Worm (Caenorhabditis elegans): ENCODE data around the gene Y58A7A.2.

Y58A7A.2 gene

ce11 chrV:5104934-5105333, 33.0 kb upstream of the Y58A7A.2 start, which contains the start of gene srab-2:
srab-2 (minus strand) TSS chrV:5105034.
- no peak for TF ChIP-seq fos-1 (tag; optimal IDR thresholded peaks at IDR 0.05)
- no peak for TF ChIP-seq nhr-237 (tag; optimal IDR thresholded peaks at IDR 0.05)
- no peak for TF ChIP-seq nhr-129 (tag; optimal IDR thresholded peaks at IDR 0.05)
- TF ChIP-seq nhr-6 (tag; optimal IDR thresholded peaks at IDR 0.05) = no peak
- no peak for TF ChIP-seq crh-2 (tag; optimal IDR thresholded peaks at IDR 0.05)
- no peak for TF ChIP-seq ceh-82 (tag; optimal IDR thresholded peaks at IDR 0.05)
- TF ChIP-seq zag-1 (tag; optimal IDR thresholded peaks at IDR 0.05) = no peak
- TF ChIP-seq elt-1 (tag; optimal IDR thresholded peaks at IDR 0.05) = no peak
- TF ChIP-seq nhr-23 (tag; optimal IDR thresholded peaks at IDR 0.05) = no peak
- no peak for TF ChIP-seq alr-1 (tag; optimal IDR thresholded peaks at IDR 0.05)
- TF ChIP-seq nhr-10 (tag; optimal IDR thresholded peaks at IDR 0.05) = no peak
- TF ChIP-seq egl-27 (tag; optimal IDR thresholded peaks at IDR 0.05) = no peak
- TF ChIP-seq mab-5 (tag; optimal IDR thresholded peaks at IDR 0.05) = no peak
- no peak for TF ChIP-seq unc-62 (GFP tag; optimal IDR thresholded peaks at IDR 0.05)

- TF ChIP-seq nhr-129 (tag; optimal IDR thresholded peaks at IDR 0.05) = no peak
- no peak for TF ChIP-seq nhr-12 (tag; optimal IDR thresholded peaks at IDR 0.05)
- no peak for TF ChIP-seq ztf-11 (tag; optimal IDR thresholded peaks at IDR 0.05)
- TF ChIP-seq C34F6.9 (tag; optimal IDR thresholded peaks at IDR 0.05) = no peak
- no peak for TF ChIP-seq ama-1 (optimal IDR thresholded peaks at IDR 0.05)
- TF ChIP-seq mdl-1 (tag; optimal IDR thresholded peaks at IDR 0.05) = no peak
- TF ChIP-seq unc-39 (tag; optimal IDR thresholded peaks at IDR 0.05) = no peak
- no peak for TF ChIP-seq F13H6.1 (tag; optimal IDR thresholded peaks at IDR 0.05)
- TF ChIP-seq peb-1 (tag; optimal IDR thresholded peaks at IDR 0.05) = no peak
- no peak for TF ChIP-seq fos-1 (tag; optimal IDR thresholded peaks at IDR 0.05)
- no peak for TF ChIP-seq ceh-16 (tag; optimal IDR thresholded peaks at IDR 0.05)
- no peak for TF ChIP-seq nhr-237 (tag; optimal IDR thresholded peaks at IDR 0.05)
- no peak for TF ChIP-seq Y55F3AM.14 (GFP tag; optimal IDR thresholded peaks at IDR 0.05)
- TF ChIP-seq mab-5 (tag; optimal IDR thresholded peaks at IDR 0.05) = no peak
- TF ChIP-seq ztf-1 (GFP tag; conservative IDR thresholded peaks at IDR 0.05) = no peak
- no peak for TF ChIP-seq egl-27 (tag; optimal IDR thresholded peaks at IDR 0.05)
- no peak for TF ChIP-seq dmd-4 (tag; optimal IDR thresholded peaks at IDR 0.05)
- TF ChIP-seq lin-39 (tag; optimal IDR thresholded peaks at IDR 0.05) = no peak
These were observed 30.0 kb upstream of the Y58A7A.2 start, which contains the start of gene srab-1 for ce11 chrV:5102017-5102416. srab-1 (minus strand) TSS chrV:5102117.

- no peak for TF ChIP-seq Y55F3AM.14 (GFP tag; optimal IDR thresholded peaks at IDR 0.05)
- TF ChIP-seq R02D3.7 (tag; optimal IDR thresholded peaks at IDR 0.05) = no peak
- TF ChIP-seq crh-2 (tag; optimal IDR thresholded peaks at IDR 0.05) = no peak
- TF ChIP-seq ztf-4 (tag; optimal IDR thresholded peaks at IDR 0.05) = no peak
- no peak for TF ChIP-seq unc-62 (GFP tag; optimal IDR thresholded peaks at IDR 0.05)
- no peak for TF ChIP-seq C34F6.9 (tag; optimal IDR thresholded peaks at IDR 0.05)
- no peak for TF ChIP-seq ama-1 (optimal IDR thresholded peaks at IDR 0.05)
- TF ChIP-seq nhr-10 (tag; optimal IDR thresholded peaks at IDR 0.05) = no peak
- TF ChIP-seq sem-4 (tag; optimal IDR thresholded peaks at IDR 0.05) = no peak
- no peak for TF ChIP-seq nhr-21 (tag; optimal IDR thresholded peaks at IDR 0.05)
- TF ChIP-seq ztf-1 (GFP tag; conservative IDR thresholded peaks at IDR 0.05) = no peak
- no peak for TF ChIP-seq nhr-129 (tag; optimal IDR thresholded peaks at IDR 0.05)
- TF ChIP-seq fos-1 (tag; optimal IDR thresholded peaks at IDR 0.05) = no peak
- no peak for TF ChIP-seq nhr-6 (tag; optimal IDR thresholded peaks at IDR 0.05)
- no peak for TF ChIP-seq gmeb-1 (tag; optimal IDR thresholded peaks at IDR 0.05)
- no peak for TF ChIP-seq mbf-1 (tag; optimal IDR thresholded peaks at IDR 0.05)
- no peak for TF ChIP-seq lsy-2 (tag; optimal IDR thresholded peaks at IDR 0.05)
- no peak for TF ChIP-seq mdl-1 (tag; optimal IDR thresholded peaks at IDR 0.05)
- no peak for TF ChIP-seq lin-39 (tag; optimal IDR thresholded peaks at IDR 0.05)
These were observed 26.9 kb upstream of the Y58A7A.2 start, which contains the start of gene unc-46 for ce11 chrV:5098925-5099324. unc-46 (minus strand) TSS chrV:5099025.

- no peak for TF ChIP-seq ztf-1 (GFP tag; conservative IDR thresholded peaks at IDR 0.05)
- no peak for TF ChIP-seq ceh-82 (tag; optimal IDR thresholded peaks at IDR 0.05)
- no peak for TF ChIP-seq nhr-23 (tag; optimal IDR thresholded peaks at IDR 0.05)
- TF ChIP-seq lin-39 (tag; optimal IDR thresholded peaks at IDR 0.05) = no peak
- TF ChIP-seq gmeb-1 (tag; optimal IDR thresholded peaks at IDR 0.05) = no peak
- no peak for TF ChIP-seq nhr-77 (tag; optimal IDR thresholded peaks at IDR 0.05)
- TF ChIP-seq sma-9 (GFP tag; optimal IDR thresholded peaks at IDR 0.05) = no peak
- TF ChIP-seq sma-9 (tag; optimal IDR thresholded peaks at IDR 0.05) = no peak
- no peak for TF ChIP-seq unc-55 (GFP tag; optimal IDR thresholded peaks at IDR 0.05)
- no peak for TF ChIP-seq nhr-21 (tag; optimal IDR thresholded peaks at IDR 0.05)
- TF ChIP-seq snpc-4 (tag; optimal IDR thresholded peaks at IDR 0.05) = no peak
- no peak for TF ChIP-seq Y55F3AM.14 (GFP tag; optimal IDR thresholded peaks at IDR 0.05)
- TF ChIP-seq F13H6.1 (tag; optimal IDR thresholded peaks at IDR 0.05) = no peak
- TF ChIP-seq egl-27 (tag; optimal IDR thresholded peaks at IDR 0.05) = no peak
- no peak for TF ChIP-seq lin-13 (GFP tag; optimal IDR thresholded peaks at IDR 0.05)
- no peak for TF ChIP-seq zag-1 (tag; optimal IDR thresholded peaks at IDR 0.05)
- TF ChIP-seq aly-2 (tag; optimal IDR thresholded peaks at IDR 0.05) = no peak
- no peak for TF ChIP-seq nhr-25 (tag; optimal IDR thresholded peaks at IDR 0.05)
- no peak for TF ChIP-seq nhr-12 (tag; optimal IDR thresholded peaks at IDR 0.05)
- TF ChIP-seq mab-5 (tag; optimal IDR thresholded peaks at IDR 0.05) = no peak
- no peak for TF ChIP-seq mdl-1 (tag; optimal IDR thresholded peaks at IDR 0.05)
These were observed 25.1 kb upstream of the Y58A7A.2 start, which contains the start of gene C04F5.2 for ce11 chrV:5097035-5097434. C04F5.2 (minus strand) TSS chrV:5097135.
